Worm (Caenorhabditis elegans) whole organism, late embryonic: ENCODE measurements around the gene F18A1.7.
A peak's percentile ranks its signal among the peaks of the same experiment; 100 is the strongest.

Experiments
- C08G9.2 ChIP-seq: sonication (generic microtip); optimal IDR thresholded peaks from 2 replicates; lab custom pipeline; 2016; ENCODE audit warnings: mild to moderate bottlenecking, missing genetic modification characterization, moderate library complexity, missing compliant biosample characterization
- C38D4.7 ChIP-seq: fragments of 200-800 bp; sonication (Bioruptor generic); optimal IDR thresholded peaks from 2 replicates; lab custom pipeline; 2018; ENCODE audit warnings: mild to moderate bottlenecking, missing genetic modification characterization, moderate library complexity, missing compliant biosample characterization
- F13H6.1 ChIP-seq: sonication (generic microtip); optimal IDR thresholded peaks from 2 replicates; lab custom pipeline; 2016; ENCODE audit warnings: missing genetic modification characterization, missing compliant biosample characterization
- K02D7.2 ChIP-seq: sonication (generic microtip); optimal IDR thresholded peaks from 2 replicates; lab custom pipeline; 2017; ENCODE audit warnings: mild to moderate bottlenecking, missing genetic modification characterization, missing compliant biosample characterization
- K09A11.1 ChIP-seq: sonication (generic microtip); optimal IDR thresholded peaks from 2 replicates; lab custom pipeline; 2017; ENCODE audit warnings: antibody characterized with exemption, mild to moderate bottlenecking, missing genetic modification characterization, missing compliant biosample characterization; ENCODE audit not compliant: insufficient read depth
- T23F11.4 ChIP-seq: fragments of 200-800 bp; sonication (Bioruptor generic); optimal IDR thresholded peaks from 2 replicates; lab custom pipeline; 2018; ENCODE audit warnings: mild to moderate bottlenecking, missing genetic modification characterization, missing compliant biosample characterization
- Y22D7AL.16 ChIP-seq: sonication (generic microtip); optimal IDR thresholded peaks from 2 replicates; lab custom pipeline; 2016; ENCODE audit warnings: missing genetic modification characterization, missing compliant biosample characterization
- ceh-18 ChIP-seq: sonication (generic microtip); optimal IDR thresholded peaks from 2 replicates; lab custom pipeline; 2016; ENCODE audit warnings: missing genetic modification characterization, missing compliant biosample characterization
- ceh-19 ChIP-seq: fragments of 200-800 bp; sonication (Bioruptor generic); optimal IDR thresholded peaks from 2 replicates; lab custom pipeline; 2018; ENCODE audit warnings: mild to moderate bottlenecking, missing genetic modification characterization, missing compliant biosample characterization
- ceh-2 ChIP-seq: sonication (generic microtip); optimal IDR thresholded peaks from 2 replicates; lab custom pipeline; 2016; ENCODE audit warnings: missing genotype, missing genetic modification characterization, missing compliant biosample characterization
- ceh-22 ChIP-seq: sonication (generic microtip); optimal IDR thresholded peaks from 2 replicates; lab custom pipeline; 2017; ENCODE audit warnings: missing biosample characterization, missing genetic modification characterization
- ceh-31 ChIP-seq: sonication (generic microtip); optimal IDR thresholded peaks from 2 replicates; lab custom pipeline; 2016; ENCODE audit warnings: missing genetic modification characterization, missing compliant biosample characterization
- ceh-34 ChIP-seq: sonication (generic microtip); optimal IDR thresholded peaks from 2 replicates; lab custom pipeline; 2016; ENCODE audit warnings: mild to moderate bottlenecking, missing genetic modification characterization, missing compliant biosample characterization
- ceh-45 ChIP-seq: fragments of 200-800 bp; sonication (Bioruptor generic); IDR thresholded peaks from 2 replicates; pipeline ENCODE4 v1.3.6; 2022; ENCODE audit warnings: missing genetic modification reagents, missing genetic modification characterization, missing compliant biosample characterization
- ceh-48 ChIP-seq: sonication (generic microtip); optimal IDR thresholded peaks from 2 replicates; lab custom pipeline; 2016; ENCODE audit warnings: missing genetic modification characterization, inconsistent platforms, missing compliant biosample characterization
- ceh-6 ChIP-seq: fragments of 200-800 bp; sonication (Bioruptor generic); optimal IDR thresholded peaks from 2 replicates; lab custom pipeline; 2018; ENCODE audit warnings: mild to moderate bottlenecking, missing genetic modification characterization, missing compliant biosample characterization
- che-1 ChIP-seq: sonication (generic microtip); optimal IDR thresholded peaks from 2 replicates; lab custom pipeline; 2016; ENCODE audit warnings: mild to moderate bottlenecking, missing genetic modification characterization, missing compliant biosample characterization
- elt-4 ChIP-seq: sonication (generic microtip); optimal IDR thresholded peaks from 2 replicates; lab custom pipeline; 2016; ENCODE audit warnings: missing genetic modification characterization, missing compliant biosample characterization
- ets-4 ChIP-seq: sonication (generic microtip); optimal IDR thresholded peaks from 2 replicates; lab custom pipeline; 2016; ENCODE audit warnings: missing genetic modification characterization, missing compliant biosample characterization
- eyg-1 ChIP-seq: sonication (generic microtip); optimal IDR thresholded peaks from 2 replicates; lab custom pipeline; 2016; ENCODE audit warnings: missing genotype, missing genetic modification characterization, missing compliant biosample characterization
- fax-1 ChIP-seq: sonication (generic microtip); optimal IDR thresholded peaks from 2 replicates; lab custom pipeline; 2016; ENCODE audit warnings: missing genotype, missing genetic modification characterization, missing compliant biosample characterization
- fkh-10 ChIP-seq: fragments of 150-350 bp; optimal IDR thresholded peaks from 2 replicates; lab custom pipeline; 2014; ENCODE audit warnings: missing biosample characterization, missing genetic modification reagents, missing genetic modification characterization
- fkh-6 ChIP-seq: sonication (generic microtip); optimal IDR thresholded peaks from 2 replicates; lab custom pipeline; 2016; ENCODE audit warnings: missing genetic modification characterization, missing compliant biosample characterization
- gmeb-2 ChIP-seq: sonication (generic microtip); optimal IDR thresholded peaks from 2 replicates; lab custom pipeline; 2016; ENCODE audit warnings: missing genetic modification characterization, inconsistent platforms, missing compliant biosample characterization
- hlh-13 ChIP-seq: fragments of 200-800 bp; sonication (Bioruptor generic); optimal IDR thresholded peaks from 2 replicates; lab custom pipeline; 2018; ENCODE audit warnings: mild to moderate bottlenecking, missing genetic modification characterization, missing compliant biosample characterization
- hlh-30 ChIP-seq: sonication (generic microtip); optimal IDR thresholded peaks from 2 replicates; lab custom pipeline; 2017; ENCODE audit warnings: antibody characterized with exemption, missing genetic modification characterization, missing compliant biosample characterization; ENCODE audit not compliant: insufficient read depth
- hlh-6 ChIP-seq: sonication (generic microtip); optimal IDR thresholded peaks from 2 replicates; lab custom pipeline; 2016; ENCODE audit warnings: missing genotype, missing genetic modification characterization, missing compliant biosample characterization
- mec-3 ChIP-seq: sonication (generic microtip); optimal IDR thresholded peaks from 2 replicates; lab custom pipeline; 2016; ENCODE audit warnings: borderline replicate concordance, missing genetic modification characterization, missing compliant biosample characterization
- nhr-11 ChIP-seq: fragments of 150-350 bp; optimal IDR thresholded peaks from 2 replicates; lab custom pipeline; 2014; ENCODE audit warnings: missing biosample characterization, missing genetic modification characterization
- nhr-232 ChIP-seq: sonication (generic microtip); optimal IDR thresholded peaks from 2 replicates; lab custom pipeline; 2016; ENCODE audit warnings: missing genetic modification characterization, missing compliant biosample characterization
- odd-2 ChIP-seq: sonication (generic microtip); optimal IDR thresholded peaks from 2 replicates; lab custom pipeline; 2017; ENCODE audit warnings: antibody characterized with exemption, mild to moderate bottlenecking, missing genetic modification characterization, missing compliant biosample characterization
- pha-2 ChIP-seq: sonication (generic microtip); optimal IDR thresholded peaks from 2 replicates; lab custom pipeline; 2017; ENCODE audit warnings: mild to moderate bottlenecking, missing genetic modification characterization, missing compliant biosample characterization
- pha-4 ChIP-seq: fragments of 150-350 bp; optimal IDR thresholded peaks from 2 replicates; lab custom pipeline; 2018; ENCODE audit warnings: missing biosample characterization, missing genetic modification reagents, missing genetic modification characterization
- pqm-1 ChIP-seq: sonication (generic microtip); optimal IDR thresholded peaks from 2 replicates; lab custom pipeline; 2016; ENCODE audit warnings: missing genetic modification characterization, missing compliant biosample characterization
- pros-1 ChIP-seq: fragments of 150-350 bp; optimal IDR thresholded peaks from 2 replicates; lab custom pipeline; 2014; ENCODE audit warnings: missing biosample characterization, missing genetic modification reagents, missing genetic modification characterization
- sdc-2 ChIP-seq: sonication (generic microtip); optimal IDR thresholded peaks from 2 replicates; lab custom pipeline; 2016; ENCODE audit warnings: missing genotype, missing genetic modification characterization, missing compliant biosample characterization
- sox-2 ChIP-seq: fragments of 200-800 bp; sonication (Bioruptor generic); IDR thresholded peaks from 2 replicates; pipeline ENCODE4 v1.3.6; 2022; ENCODE audit warnings: missing genetic modification reagents, missing genetic modification characterization, missing compliant biosample characterization
- syd-9 ChIP-seq: sonication (generic microtip); optimal IDR thresholded peaks from 2 replicates; lab custom pipeline; 2016; ENCODE audit warnings: mild to moderate bottlenecking, missing genetic modification characterization, moderate library complexity, missing compliant biosample characterization
- tbx-2 ChIP-seq: sonication (generic microtip); optimal IDR thresholded peaks from 2 replicates; lab custom pipeline; 2016; ENCODE audit warnings: missing genetic modification characterization, missing compliant biosample characterization
- ttx-3 ChIP-seq: sonication (generic microtip); optimal IDR thresholded peaks from 2 replicates; lab custom pipeline; 2016; ENCODE audit warnings: missing genetic modification reagents, missing genetic modification characterization, missing compliant biosample characterization
- unc-3 ChIP-seq, 2 experiments: fragments of 200-800 bp in 1 of 2; sonication (Bioruptor generic) in 1 of 2; sonication (generic microtip) in 1 of 2; conservative IDR thresholded peaks in 1 of 2; optimal IDR thresholded peaks in 1 of 2; 2 replicates each; pipeline versions ENCODE4 v1.3.6 to Lab custom; 2016 to 2022; ENCODE audit warnings: missing compliant biosample characterization in 2 of 2, missing genetic modification characterization in 2 of 2, missing genetic modification reagents in 1 of 2

F18A1.7 gene

DNA sequence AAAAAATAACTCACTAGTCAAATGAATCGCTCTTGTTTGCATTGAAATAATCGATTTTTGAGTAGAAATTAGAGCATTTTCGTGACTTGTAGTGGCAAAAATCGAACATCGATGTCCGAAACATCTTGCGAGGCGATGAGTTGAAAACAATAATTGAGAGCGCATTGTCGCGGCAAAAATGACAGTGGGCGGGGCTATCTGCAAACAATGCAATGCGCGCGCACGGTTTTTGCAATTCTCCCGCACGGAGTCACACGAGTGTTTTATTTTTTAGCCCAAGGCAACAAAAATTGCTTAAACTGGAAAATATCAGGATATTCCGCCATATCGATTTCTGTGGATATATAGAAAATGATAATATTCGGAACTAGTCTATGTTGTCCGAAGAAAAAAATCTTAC lies 45.0 kb upstream of the F18A1.7 start, which contains the start of gene B0495.9 (continued):
- TF ChIP-seq fkh-10 (GFP tag; lab: Kevin White, UChicago) (peak; percentile 16), K02D7.2 (tag; lab: Kevin White, UChicago) (peak; percentile 81), hlh-6 (peak; percentile 89), gmeb-2 (peak; percentile 88), elt-4 (tag; lab: Kevin White, UChicago) (peak; percentile 61), ceh-22 (tag; lab: Kevin White, UChicago) (peak; percentile 78), nhr-232 (tag; lab: Kevin White, UChicago) (peak; percentile 84), ceh-34 (tag; lab: Kevin White, UChicago) (peak; percentile 94), fax-1 (tag; lab: Kevin White, UChicago) (peak; percentile 89), hlh-13 (GFP tag; lab: Kevin White, UChicago) (peak; percentile 73), sdc-2 (tag; lab: Kevin White, UChicago) (peak; percentile 81), mec-3 (peak; percentile 75), unc-3 (GFP tag; conservative IDR thresholded peaks at IDR 0.05; lab: Robert Waterston, UW) (peak; percentile 75), unc-3 (tag; optimal IDR thresholded peaks at IDR 0.05; lab: Kevin White, UChicago) (peak; percentile 87), che-1 (peak; percentile 85), F13H6.1 (tag; lab: Kevin White, UChicago) (peak; percentile 89), tbx-2 (peak; percentile 95), nhr-11 (tag; lab: Kevin White, UChicago) (peak; percentile 14), C38D4.7 (GFP tag; lab: Kevin White, UChicago) (peak; percentile 88), pha-2 (tag; lab: Kevin White, UChicago) (peak; percentile 82), ceh-45 (GFP tag; lab: Robert Waterston, UW) (peak; percentile 71; the same call in 1 of the 2 replicates), ceh-6 (peak; percentile 86), hlh-30 (tag; lab: Kevin White, UChicago) (peak; percentile 42), K09A11.1 (tag; lab: Kevin White, UChicago) (peak; percentile 84), C08G9.2 (tag; lab: Kevin White, UChicago) (peak; percentile 87), ets-4 (tag; lab: Kevin White, UChicago) (peak; percentile 18), sox-2 (GFP tag; lab: Robert Waterston, UW) (peak; percentile 80), Y22D7AL.16 (peak; percentile 83), ceh-2 (tag; lab: Kevin White, UChicago) (peak; percentile 87), ceh-18 (tag; lab: Kevin White, UChicago) (peak; percentile 55), pros-1 (no peak), pha-4 (tag; lab: Kevin White, UChicago) (no peak), ceh-19 (GFP tag; lab: Kevin White, UChicago) (peak; percentile 92), eyg-1 (peak; percentile 84), fkh-6 (tag; lab: Kevin White, UChicago) (peak; percentile 89), odd-2 (tag; lab: Kevin White, UChicago) (peak; percentile 85), T23F11.4 (GFP tag; lab: Kevin White, UChicago) (peak; percentile 84), ttx-3 (tag; lab: Kevin White, UChicago) (peak; percentile 90), pqm-1 (peak; percentile 31)

DNA sequence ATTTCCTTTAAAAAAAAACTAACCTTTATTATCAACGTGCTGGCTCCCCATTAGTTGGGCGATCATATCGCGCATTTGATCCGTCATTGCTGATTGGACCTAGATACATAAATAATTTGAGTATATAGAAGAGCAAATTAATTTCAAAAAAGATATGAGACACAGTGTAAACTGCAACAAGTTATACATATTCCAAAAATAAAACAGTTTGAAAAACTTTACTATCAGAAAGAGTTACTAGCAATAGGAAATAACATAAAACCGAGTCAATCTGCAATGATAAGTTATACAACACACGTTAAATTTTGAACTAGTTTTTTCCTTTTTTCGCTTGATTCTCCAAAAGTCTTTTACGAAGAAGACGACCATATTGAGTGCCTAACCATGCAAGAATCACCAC lies 43.8 kb upstream of the F18A1.7 start, which contains the start of gene luc-7L:
luc-7L (minus strand) TSS at position 101 of the 400 bp plus-strand sequence.
- TF ChIP-seq ceh-31 (tag; lab: Kevin White, UChicago) (no peak), syd-9 (tag; lab: Kevin White, UChicago) (no peak), sdc-2 (tag; lab: Kevin White, UChicago) (no peak), ceh-48 (tag; lab: Kevin White, UChicago) (no peak), odd-2 (tag; lab: Kevin White, UChicago) (no peak)
